Worm (Caenorhabditis elegans) whole organism, L4 larva: Measurements from ENCODE around the gene zer-1.

Source experiments
- F26F4.8 ChIP-seq: fragments of 200-800 bp; sonication (Bioruptor generic); conservative IDR thresholded peaks from 2 replicates; pipeline ENCODE4 v1.3.6; 2022; ENCODE audit warnings: missing genetic modification characterization, missing compliant biosample characterization
- F37D6.2 ChIP-seq: sonication (generic microtip); optimal IDR thresholded peaks from 2 replicates; lab custom pipeline; 2016; ENCODE audit warnings: mild to moderate bottlenecking, missing genetic modification characterization, missing compliant biosample characterization
- F44E2.7 ChIP-seq: fragments of 200-800 bp; sonication (Bioruptor generic); IDR thresholded peaks from 2 replicates; pipeline ENCODE4 v2.1.2; 2022; ENCODE audit warnings: missing genetic modification characterization, missing compliant biosample characterization
- Y105C5A.15 ChIP-seq: fragments of 200-800 bp; sonication (Bioruptor generic); IDR thresholded peaks from 2 replicates; pipeline ENCODE4 v1.3.6; 2022; ENCODE audit warnings: missing genetic modification characterization, missing compliant biosample characterization
- Y48G9A.11 ChIP-seq: fragments of 200-800 bp; sonication (Bioruptor generic); IDR thresholded peaks from 2 replicates; pipeline ENCODE4 v1.3.6; 2022; ENCODE audit warnings: missing genetic modification reagents, missing genetic modification characterization, missing compliant biosample characterization
- aha-1 ChIP-seq: fragments of 150-350 bp; peaks from one replicate; lab custom pipeline; 2014; ENCODE audit warnings: missing biosample characterization, missing genetic modification characterization
- aly-2 ChIP-seq: sonication (generic microtip); optimal IDR thresholded peaks from 2 replicates; lab custom pipeline; 2018; ENCODE audit warnings: missing biosample characterization, missing genetic modification characterization
- ama-1 ChIP-seq: fragments of 150-350 bp; optimal IDR thresholded peaks from 2 replicates; lab custom pipeline; 2014; ENCODE audit warnings: inconsistent platforms, mixed read lengths
- attf-4 ChIP-seq: sonication (generic microtip); optimal IDR thresholded peaks from 3 replicates; lab custom pipeline; 2017; ENCODE audit warnings: missing biosample characterization, missing genetic modification characterization
- ceh-32 ChIP-seq: sonication (generic microtip); optimal IDR thresholded peaks from 2 replicates; lab custom pipeline; 2016; ENCODE audit warnings: mild to moderate bottlenecking, missing genetic modification characterization, missing compliant biosample characterization; ENCODE audit not compliant: poor library complexity
- ceh-44 ChIP-seq: fragments of 200-800 bp; sonication (Bioruptor generic); IDR thresholded peaks from 2 replicates; pipeline ENCODE4 v1.3.6; 2022; ENCODE audit warnings: missing genetic modification reagents, missing genetic modification characterization, missing compliant biosample characterization
- ceh-62 ChIP-seq: sonication (generic microtip); optimal IDR thresholded peaks from 2 replicates; lab custom pipeline; 2017; ENCODE audit warnings: missing biosample characterization, missing genetic modification characterization
- ceh-82 ChIP-seq: sonication (generic microtip); optimal IDR thresholded peaks from 2 replicates; lab custom pipeline; 2017; ENCODE audit warnings: missing biosample characterization, missing genetic modification characterization
- ces-1 ChIP-seq: fragments of 150-350 bp; sonication (generic microtip); optimal IDR thresholded peaks from 4 replicates; lab custom pipeline; 2014; ENCODE audit warnings: missing biosample characterization, missing genetic modification reagents, missing genetic modification characterization
- cey-2 ChIP-seq: sonication (generic microtip); optimal IDR thresholded peaks from 3 replicates; lab custom pipeline; 2017; ENCODE audit warnings: missing genetic modification characterization, mild to moderate bottlenecking, missing compliant biosample characterization, antibody characterized with exemption, borderline replicate concordance; ENCODE audit not compliant: insufficient read depth
- ctbp-1 ChIP-seq: fragments of 200-800 bp; sonication (Bioruptor generic); IDR thresholded peaks from 2 replicates; pipeline ENCODE4 v1.3.6; 2022; ENCODE audit warnings: missing genetic modification reagents, missing genetic modification characterization, missing compliant biosample characterization
- daf-19 ChIP-seq: fragments of 200-800 bp; sonication (Bioruptor generic); conservative IDR thresholded peaks from 2 replicates; pipeline ENCODE4 v1.3.6; 2022; ENCODE audit warnings: missing genetic modification characterization, missing compliant biosample characterization
- dpl-1 ChIP-seq: fragments of 150-350 bp; optimal IDR thresholded peaks from 2 replicates; lab custom pipeline; 2014; ENCODE audit warnings: missing biosample characterization, missing genetic modification reagents, missing genetic modification characterization
- duxl-1 ChIP-seq: sonication (generic microtip); optimal IDR thresholded peaks from 2 replicates; lab custom pipeline; 2016; ENCODE audit warnings: mild to moderate bottlenecking, missing genetic modification characterization, moderate library complexity, missing compliant biosample characterization; ENCODE audit not compliant: poor library complexity
- gei-8 ChIP-seq: fragments of 200-800 bp; sonication (Bioruptor generic); optimal IDR thresholded peaks from 2 replicates; lab custom pipeline; 2018; ENCODE audit warnings: mild to moderate bottlenecking, missing genetic modification characterization, missing compliant biosample characterization
- hif-1 ChIP-seq, 2 experiments: sonication (generic microtip); optimal IDR thresholded peaks; 2 replicates each; lab custom pipeline; 2016 to 2017; ENCODE audit warnings: missing compliant biosample characterization in 2 of 2, missing genetic modification characterization in 2 of 2, missing genetic modification reagents in 2 of 2, missing genotype in 2 of 2, mild to moderate bottlenecking in 1 of 2
- hlh-30 ChIP-seq: sonication (generic microtip); optimal IDR thresholded peaks from 2 replicates; lab custom pipeline; 2017; ENCODE audit warnings: antibody characterized with exemption, mild to moderate bottlenecking, missing genetic modification characterization, missing compliant biosample characterization; ENCODE audit not compliant: insufficient read depth
- lin-13 ChIP-seq: fragments of 150-350 bp; optimal IDR thresholded peaks from 2 replicates; lab custom pipeline; 2014; ENCODE audit warnings: missing biosample characterization, missing genetic modification reagents, missing genetic modification characterization
- lin-38 ChIP-seq: fragments of 200-800 bp; sonication (Bioruptor generic); IDR thresholded peaks from 2 replicates; pipeline ENCODE4 v1.3.6; 2022; ENCODE audit warnings: missing genetic modification reagents, missing genetic modification characterization, missing compliant biosample characterization
- lin-39 ChIP-seq: fragments of 150-350 bp; optimal IDR thresholded peaks from 2 replicates; lab custom pipeline; 2014; ENCODE audit warnings: missing biosample characterization, missing genetic modification reagents, missing genetic modification characterization
- lsy-2 ChIP-seq, 2 experiments: fragments of 150-350 bp in 1 of 2; sonication (generic microtip) in 1 of 2; optimal IDR thresholded peaks; 2 replicates each; lab custom pipeline; 2014 to 2017; ENCODE audit warnings: missing biosample characterization in 2 of 2, missing genetic modification characterization in 2 of 2
- madf-5 ChIP-seq, 2 experiments: fragments of 200-800 bp; sonication (Bioruptor generic); IDR thresholded peaks; 2 replicates each; pipeline ENCODE4 v1.3.6; 2022; ENCODE audit warnings: missing compliant biosample characterization in 2 of 2, missing genetic modification characterization in 2 of 2
- mdl-1 ChIP-seq, 2 experiments: fragments of 150-350 bp in 1 of 2; sonication (generic microtip) in 1 of 2; optimal IDR thresholded peaks; 2 replicates each; lab custom pipeline; 2014 to 2017; ENCODE audit warnings: missing biosample characterization in 2 of 2, missing genetic modification characterization in 2 of 2
- mdt-29 ChIP-seq: fragments of 200-800 bp; sonication (Bioruptor generic); IDR thresholded peaks from 2 replicates; pipeline ENCODE4 v1.3.6; 2022; ENCODE audit warnings: missing genetic modification reagents, missing genetic modification characterization, missing compliant biosample characterization
- mep-1 ChIP-seq: fragments of 150-350 bp; sonication (generic microtip); optimal IDR thresholded peaks from 3 replicates; lab custom pipeline; 2014; ENCODE audit warnings: missing biosample characterization, missing genetic modification characterization
- mxl-2 ChIP-seq: fragments of 200-800 bp; sonication (Bioruptor generic); conservative IDR thresholded peaks from 2 replicates; pipeline ENCODE4 v1.3.6; 2022; ENCODE audit warnings: missing genetic modification reagents, missing genetic modification characterization, missing compliant biosample characterization
- nhr-102 ChIP-seq: sonication (generic microtip); optimal IDR thresholded peaks from 2 replicates; lab custom pipeline; 2016; ENCODE audit warnings: mild to moderate bottlenecking, missing genetic modification characterization, moderate library complexity, missing compliant biosample characterization
- nhr-11 ChIP-seq: fragments of 150-350 bp; optimal IDR thresholded peaks from 2 replicates; lab custom pipeline; 2014; ENCODE audit warnings: missing biosample characterization, missing genetic modification characterization
- nhr-111 ChIP-seq: fragments of 200-800 bp; sonication (Bioruptor generic); optimal IDR thresholded peaks from 2 replicates; lab custom pipeline; 2018; ENCODE audit warnings: mild to moderate bottlenecking, missing genetic modification characterization, missing compliant biosample characterization
- nhr-237 ChIP-seq: sonication (generic microtip); optimal IDR thresholded peaks from 2 replicates; lab custom pipeline; 2017; ENCODE audit warnings: missing biosample characterization, missing genetic modification characterization
- nhr-25 ChIP-seq: sonication (generic microtip); optimal IDR thresholded peaks from 2 replicates; lab custom pipeline; 2017; ENCODE audit warnings: missing genetic modification characterization, mild to moderate bottlenecking, missing compliant biosample characterization, antibody characterized with exemption, moderate library complexity, borderline replicate concordance; ENCODE audit not compliant: insufficient read depth
- nhr-41 ChIP-seq: fragments of 200-800 bp; sonication (Bioruptor generic); IDR thresholded peaks from 2 replicates; pipeline ENCODE4 v1.3.6; 2022; ENCODE audit warnings: missing genetic modification reagents, missing genetic modification characterization, missing compliant biosample characterization
- nhr-77 ChIP-seq: fragments of 150-350 bp; optimal IDR thresholded peaks from 2 replicates; lab custom pipeline; 2014; ENCODE audit warnings: missing biosample characterization, missing genetic modification characterization
- pqm-1 ChIP-seq: sonication (generic microtip); optimal IDR thresholded peaks from 2 replicates; lab custom pipeline; 2017; ENCODE audit warnings: missing biosample characterization, missing genetic modification characterization
- saeg-2 ChIP-seq: fragments of 200-800 bp; sonication (Bioruptor generic); IDR thresholded peaks from 2 replicates; pipeline ENCODE4 v1.3.6; 2022; ENCODE audit warnings: missing genetic modification reagents, missing genetic modification characterization, missing compliant biosample characterization
- spr-1 ChIP-seq: sonication (generic microtip); optimal IDR thresholded peaks from 2 replicates; lab custom pipeline; 2016; ENCODE audit warnings: mild to moderate bottlenecking, missing genetic modification characterization, missing compliant biosample characterization
- spr-3 ChIP-seq: fragments of 200-800 bp; sonication (Bioruptor generic); optimal IDR thresholded peaks from 2 replicates; lab custom pipeline; 2018; ENCODE audit warnings: mild to moderate bottlenecking, missing genetic modification characterization, missing compliant biosample characterization
- tag-97 ChIP-seq: fragments of 200-800 bp; sonication (Bioruptor generic); IDR thresholded peaks from 2 replicates; pipeline ENCODE4 v1.3.6; 2022; ENCODE audit warnings: missing genetic modification characterization, missing compliant biosample characterization
- tra-1 ChIP-seq: fragments of 200-800 bp; sonication (Bioruptor generic); IDR thresholded peaks from 2 replicates; pipeline ENCODE4 v1.3.6; 2022; ENCODE audit warnings: missing genetic modification reagents, missing genetic modification characterization, missing compliant biosample characterization
- unc-39 ChIP-seq: sonication (generic microtip); optimal IDR thresholded peaks from 2 replicates; lab custom pipeline; 2017; ENCODE audit warnings: missing biosample characterization, missing genetic modification characterization
- unc-62 ChIP-seq, 3 experiments: fragments of 150-350 bp in 1 of 3; sonication (generic microtip); optimal IDR thresholded peaks in 2 of 3; peaks in 1 of 3; 1 replicate in 1 of 3; 2 replicates in 2 of 3; lab custom pipeline; 2014 to 2017; ENCODE audit warnings: missing biosample characterization in 3 of 3, missing genetic modification characterization in 3 of 3, missing genetic modification reagents in 3 of 3, missing genotype in 1 of 3
- zfp-3 ChIP-seq: fragments of 200-800 bp; sonication (Bioruptor generic); conservative IDR thresholded peaks from 2 replicates; pipeline ENCODE4 v1.3.6; 2022; ENCODE audit warnings: missing genetic modification reagents, missing genetic modification characterization, missing compliant biosample characterization
- zip-11 ChIP-seq: fragments of 200-800 bp; sonication (Bioruptor generic); IDR thresholded peaks from 2 replicates; pipeline ENCODE4 v1.3.6; 2022; ENCODE audit warnings: missing genetic modification characterization, missing compliant biosample characterization
- ztf-11 ChIP-seq: fragments of 150-350 bp; optimal IDR thresholded peaks from 2 replicates; lab custom pipeline; 2014; ENCODE audit warnings: missing biosample characterization, missing genetic modification characterization

zer-1 gene

DNA sequence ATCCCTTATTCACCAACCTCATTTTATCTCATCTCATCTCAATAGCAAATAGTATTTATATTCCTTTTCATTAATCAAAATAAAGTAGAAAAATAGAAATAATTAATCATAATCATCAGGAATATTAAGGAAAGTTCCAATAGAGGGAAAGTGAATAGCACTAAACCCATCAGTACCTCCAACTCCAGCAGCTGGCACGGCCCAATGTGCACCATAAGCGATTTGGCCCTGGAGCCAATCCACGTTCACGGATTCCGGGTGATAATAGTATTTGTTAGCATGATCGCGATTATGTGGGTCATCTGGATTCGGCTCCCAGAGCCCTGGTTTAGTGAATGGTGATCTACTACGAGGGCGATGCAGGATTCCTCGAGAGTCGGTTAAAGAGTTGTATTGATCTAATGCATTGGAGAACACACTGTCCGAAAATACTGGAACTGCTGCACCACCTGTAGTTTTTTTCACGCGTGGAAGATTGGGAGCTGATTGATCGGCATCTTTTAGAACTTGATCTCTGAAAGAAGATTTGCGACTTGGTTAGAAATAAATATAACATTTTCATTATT, 50.8 kb downstream of the zer-1 start (continued):
- TF ChIP-seq ctbp-1 (GFP tag; lab: Robert Waterston, UW): peak; percentile 91
- no peak for TF ChIP-seq ces-1 (GFP tag; lab: Kevin White, UChicago)
- TF ChIP-seq spr-3 (GFP tag; lab: Kevin White, UChicago): peak; percentile 88
- TF ChIP-seq hlh-30 (tag; lab: Kevin White, UChicago): peak; percentile 5
- peak; percentile 58 for TF ChIP-seq spr-1 (tag; lab: Kevin White, UChicago)
- TF ChIP-seq ama-1 (lab: Kevin White, UChicago): peak; percentile 98
- peak; percentile 49 for TF ChIP-seq lin-13 (GFP tag; lab: Kevin White, UChicago)
- TF ChIP-seq unc-39 (tag; lab: Kevin White, UChicago): no peak
- TF ChIP-seq gei-8: peak; percentile 96
- TF ChIP-seq ceh-32: no peak
- TF ChIP-seq daf-19 (GFP tag; lab: Robert Waterston, UW): 0 out of 2 replicates have a peak, but pooled peaks have one; percentile 79
- TF ChIP-seq ceh-44 (GFP tag; lab: Robert Waterston, UW): peak; percentile 38; the same call in 1 of the 2 replicates
- peak; percentile 93 for TF ChIP-seq tra-1
- peak; percentile 92 for TF ChIP-seq nhr-102
- peak; percentile 55 to 96 for TF ChIP-seq hif-1 (tag; optimal IDR thresholded peaks at IDR 0.05; lab: Kevin White, UChicago)
- TF ChIP-seq pqm-1 (tag; lab: Kevin White, UChicago): peak; percentile 5
- TF ChIP-seq madf-5 (GFP tag; IDR thresholded peaks at IDR 0.05; lab: Robert Waterston, UW): peak; percentile 77 to 95; a peak in 3 of 4 replicates
- TF ChIP-seq F37D6.2: peak; percentile 40
- TF ChIP-seq ceh-62 (tag; lab: Kevin White, UChicago): no peak
- no peak for TF ChIP-seq lin-39 (tag; lab: Kevin White, UChicago)
- TF ChIP-seq ceh-82: no peak
- TF ChIP-seq lsy-2 (tag; optimal IDR thresholded peaks at IDR 0.05; lab: Kevin White, UChicago): peak; percentile 66 to 69
- TF ChIP-seq ztf-11: peak; percentile 51
- peak; percentile 82 for TF ChIP-seq lin-38 (GFP tag; lab: Robert Waterston, UW)
- peak; percentile 84 for TF ChIP-seq nhr-25 (tag; lab: Kevin White, UChicago)
- TF ChIP-seq tag-97 (GFP tag; lab: Robert Waterston, UW): peak; percentile 74; the same call in 1 of the 2 replicates
- peak; percentile 90 for TF ChIP-seq Y48G9A.11
- no peak for TF ChIP-seq F26F4.8 (GFP tag; lab: Robert Waterston, UW)
- peak; percentile 93 for TF ChIP-seq mdt-29
- peak; percentile 41 to 53 for TF ChIP-seq mdl-1 (tag; optimal IDR thresholded peaks at IDR 0.05; lab: Kevin White, UChicago)
- peak; percentile 99 for TF ChIP-seq Y105C5A.15 (GFP tag; lab: Robert Waterston, UW)
- no peak for TF ChIP-seq aly-2 (tag; lab: Kevin White, UChicago)
- 0 out of 2 replicates have a peak, but pooled peaks have one; percentile 58 for TF ChIP-seq F44E2.7 (GFP tag; lab: Robert Waterston, UW)
- TF ChIP-seq nhr-41 (GFP tag; lab: Robert Waterston, UW): peak; percentile 96
- no peak for TF ChIP-seq attf-4 (tag; lab: Kevin White, UChicago)
- no peak for TF ChIP-seq dpl-1 (GFP tag; lab: Kevin White, UChicago)
- TF ChIP-seq unc-62 (GFP tag; optimal IDR thresholded peaks at IDR 0.05 in 1 of 2; lab: Kevin White, UChicago): no peak
- no peak for TF ChIP-seq unc-62 (tag; optimal IDR thresholded peaks at IDR 0.05; lab: Kevin White, UChicago)
- TF ChIP-seq mxl-2 (GFP tag; lab: Robert Waterston, UW): peak; percentile 78
- peak; percentile 49 for TF ChIP-seq nhr-237
- TF ChIP-seq cey-2: no peak
- TF ChIP-seq duxl-1 (tag; lab: Kevin White, UChicago): peak; percentile 94
- peak; percentile 94 for TF ChIP-seq mep-1 (tag; lab: Kevin White, UChicago)
- TF ChIP-seq nhr-11 (tag; lab: Kevin White, UChicago): no peak
- TF ChIP-seq nhr-111 (GFP tag; lab: Kevin White, UChicago): peak; percentile 99
- peak; percentile 99 for TF ChIP-seq zfp-3
- peak; percentile 98 for TF ChIP-seq nhr-77 (tag; lab: Kevin White, UChicago)
- TF ChIP-seq saeg-2 (GFP tag; lab: Robert Waterston, UW): peak; percentile 88
- TF ChIP-seq aha-1 (tag; lab: Kevin White, UChicago): peak; percentile 99
- no peak for TF ChIP-seq zip-11 (GFP tag; lab: Robert Waterston, UW)
